Fruit fly (Drosophila melanogaster) whole organism: ENCODE results near the gene CG43438.

Experiments used
- CG8478 ChIP-seq: fragments of >200 bp; optimal IDR thresholded peaks from 2 replicates; lab custom pipeline; 2018; ENCODE audit warnings: inconsistent platforms
- Dll ChIP-seq: fragments of >200 bp; optimal IDR thresholded peaks from 2 replicates; lab custom pipeline; 2017
- EcR ChIP-seq, 2 experiments: fragments of >200 bp; optimal IDR thresholded peaks; 2 replicates each; lab custom pipeline; 2017; ENCODE audit warnings: missing biosample characterization in 2 of 2, missing genetic modification characterization in 2 of 2, missing genetic modification reagents in 2 of 2
- pan ChIP-seq: fragments of >200 bp; optimal IDR thresholded peaks from 2 replicates; lab custom pipeline; 2017
- psq ChIP-seq: fragments of >200 bp; optimal IDR thresholded peaks from 2 replicates; lab custom pipeline; 2017
- usp ChIP-seq: fragments of >200 bp; optimal IDR thresholded peaks from 2 replicates; lab custom pipeline; 2017; ENCODE audit warnings: missing biosample characterization, missing genetic modification characterization, mixed read lengths

The CG43438 gene

DNA sequence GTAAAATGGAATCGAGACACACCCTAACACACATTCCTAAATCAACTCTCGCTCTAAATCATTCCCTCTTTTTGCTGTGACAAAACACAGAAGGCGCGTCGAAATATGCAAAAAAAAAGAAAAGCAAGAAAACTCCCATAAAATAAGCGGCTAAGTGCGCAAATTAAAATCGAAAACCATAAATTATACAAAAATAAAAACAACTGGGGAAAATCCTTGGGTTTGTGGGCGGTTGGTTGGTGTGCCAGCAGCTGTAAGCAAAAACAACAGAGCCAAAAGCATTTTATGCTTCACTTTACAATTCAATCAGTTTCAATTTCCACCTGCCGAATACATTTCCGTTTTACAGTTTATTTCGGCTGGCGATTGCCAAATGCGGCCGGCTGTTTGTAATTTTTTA lies at the start of gene CG43438:
CG43438 (plus strand) TSS at position 301 of the 400 bp plus-strand sequence.
- TF ChIP-seq CG8478 (lab: Kevin White, UChicago) = no peak

DNA sequence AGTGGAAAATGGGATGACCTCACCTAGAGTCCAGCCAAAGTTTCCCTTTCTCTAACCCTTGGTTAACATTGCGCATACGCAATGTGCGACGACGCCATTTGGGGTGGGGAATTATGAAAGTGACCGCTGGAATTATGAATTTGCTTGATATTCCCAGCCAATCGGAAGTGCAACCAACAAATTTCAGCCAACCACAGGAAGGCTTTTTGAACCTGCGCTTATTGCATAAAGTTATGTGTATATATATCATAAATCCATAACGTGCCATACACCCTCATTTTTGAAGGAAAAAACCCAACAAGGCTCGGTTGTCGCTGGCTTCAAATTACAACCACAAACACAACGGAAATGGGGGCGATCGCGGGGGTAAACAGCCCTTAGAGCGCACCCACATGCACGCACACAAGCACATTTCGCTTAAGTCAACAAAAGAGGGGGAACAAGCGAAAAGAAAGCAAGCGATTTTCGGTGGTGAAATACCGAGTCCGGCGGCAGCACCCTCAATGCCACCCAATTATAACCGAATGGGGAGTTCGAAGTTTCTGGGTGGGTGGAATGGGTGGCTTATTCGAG lies 47.4 kb upstream of the CG43438 start:
- TF ChIP-seq EcR (GFP tag; optimal IDR thresholded peaks at IDR 0.05; lab: Kevin White, UChicago) = no peak

DNA sequence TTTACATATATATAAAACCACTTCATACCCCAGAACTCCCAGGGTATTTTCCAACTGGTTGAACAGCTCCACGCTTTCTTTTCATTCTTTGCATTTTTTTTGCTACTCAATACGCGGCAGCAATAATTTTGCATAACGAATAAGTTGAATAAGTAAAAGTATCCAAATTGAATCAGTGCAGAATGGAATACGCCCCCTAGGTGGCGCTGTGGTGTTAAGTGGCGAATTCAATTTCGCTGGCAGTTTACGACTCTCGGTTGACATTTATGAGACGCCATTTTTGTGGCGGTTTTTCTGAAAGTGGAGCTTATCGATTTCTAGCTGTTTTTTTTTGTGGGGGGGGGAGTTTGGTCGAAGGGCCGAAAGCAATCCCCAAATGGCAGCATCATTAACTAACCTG lies 42.0 kb upstream of the CG43438 start:
- TF ChIP-seq usp (no peak), Dll (lab: Kevin White, UChicago) (no peak), pan (lab: Kevin White, UChicago) (no peak), CG8478 (lab: Kevin White, UChicago) (no peak), EcR (GFP tag; optimal IDR thresholded peaks at IDR 0.05; lab: Kevin White, UChicago) (no peak), psq (lab: Kevin White, UChicago) (no peak)

DNA sequence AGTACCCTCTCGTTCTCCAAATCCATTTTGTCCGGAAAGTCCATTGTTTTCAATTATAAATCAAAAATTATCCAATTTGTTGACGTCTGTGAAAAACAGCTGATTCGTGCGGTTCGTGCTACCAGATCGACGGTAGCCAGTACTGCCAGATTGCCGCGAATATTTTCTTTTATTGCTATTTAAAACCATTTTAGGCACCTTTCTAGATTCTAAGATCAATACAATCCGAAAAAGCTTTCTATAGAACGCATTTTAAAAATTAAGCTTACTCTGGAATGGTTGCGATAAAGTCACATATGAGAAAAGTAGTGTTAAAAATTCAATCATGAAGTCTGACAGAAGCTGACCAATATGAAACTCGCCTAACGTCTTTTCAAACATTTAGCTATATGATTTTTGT lies 37.1 kb upstream of the CG43438 start, which contains the start of gene Cog8:
Cog8 (minus strand) TSS at position 110 of the 400 bp plus-strand sequence.
- TF ChIP-seq psq (lab: Kevin White, UChicago) (no peak), Dll (lab: Kevin White, UChicago) (no peak), pan (lab: Kevin White, UChicago) (no peak), CG8478 (lab: Kevin White, UChicago) (no peak), usp (no peak), EcR (GFP tag; optimal IDR thresholded peaks at IDR 0.05; lab: Kevin White, UChicago) (no peak)

DNA sequence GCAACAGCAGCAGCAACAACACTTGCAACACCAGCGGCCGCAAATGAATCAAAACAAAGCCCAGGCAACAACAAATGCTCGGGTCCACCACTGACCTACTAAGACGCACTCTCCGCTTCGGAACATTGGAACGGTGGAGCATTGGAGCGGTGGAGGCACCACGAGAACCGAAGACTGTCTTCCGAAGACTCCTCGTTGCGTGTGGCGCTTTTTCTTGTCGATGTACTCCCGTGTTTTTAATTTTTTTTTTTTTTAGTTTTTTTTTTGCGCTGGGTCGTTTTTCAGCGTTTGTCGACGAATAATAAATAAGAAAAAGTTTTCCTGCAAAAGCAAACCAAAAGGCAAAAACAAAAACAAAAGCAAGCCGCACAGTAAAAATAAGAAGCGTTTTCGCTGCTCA lies 35.3 kb upstream of the CG43438 start:
- TF ChIP-seq pan (lab: Kevin White, UChicago) (no peak), usp (no peak), EcR (GFP tag; optimal IDR thresholded peaks at IDR 0.05; lab: Kevin White, UChicago) (no peak), Dll (lab: Kevin White, UChicago) (no peak), CG8478 (lab: Kevin White, UChicago) (no peak), psq (lab: Kevin White, UChicago) (no peak)

DNA sequence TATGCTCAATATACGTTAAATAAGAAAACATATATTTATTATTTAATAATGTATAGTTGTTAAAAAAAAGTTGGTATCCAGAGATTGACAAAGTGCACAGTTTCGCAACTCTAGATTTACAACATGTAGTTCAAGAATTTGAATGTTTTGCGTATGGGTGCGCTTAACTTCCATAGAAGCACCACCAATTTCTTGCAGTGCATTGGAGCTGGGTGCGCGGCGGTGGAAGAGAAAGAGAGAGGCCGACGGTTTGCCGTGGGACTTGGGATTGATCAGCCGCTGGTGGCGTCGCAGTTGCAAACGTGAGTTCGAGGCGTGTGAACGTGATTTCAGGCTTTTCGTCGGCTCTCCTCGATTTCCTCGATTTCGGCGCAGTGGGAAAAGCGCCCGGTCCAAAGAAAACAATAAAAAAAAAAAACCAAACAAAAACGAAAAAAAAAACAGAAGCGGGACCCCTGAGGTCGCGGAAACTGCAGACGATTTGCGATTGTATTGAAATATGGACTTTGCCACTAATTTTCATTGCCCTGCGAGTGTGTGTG lies 34.4 kb upstream of the CG43438 start, which contains the start of gene spz4:
spz4 (plus strand) TSS at position 289 of the 542 bp plus-strand sequence.
- TF ChIP-seq psq (lab: Kevin White, UChicago) (no peak), CG8478 (lab: Kevin White, UChicago) (no peak), pan (lab: Kevin White, UChicago) (no peak), EcR (GFP tag; optimal IDR thresholded peaks at IDR 0.05; lab: Kevin White, UChicago) (no peak), Dll (lab: Kevin White, UChicago) (no peak), usp (no peak)

DNA sequence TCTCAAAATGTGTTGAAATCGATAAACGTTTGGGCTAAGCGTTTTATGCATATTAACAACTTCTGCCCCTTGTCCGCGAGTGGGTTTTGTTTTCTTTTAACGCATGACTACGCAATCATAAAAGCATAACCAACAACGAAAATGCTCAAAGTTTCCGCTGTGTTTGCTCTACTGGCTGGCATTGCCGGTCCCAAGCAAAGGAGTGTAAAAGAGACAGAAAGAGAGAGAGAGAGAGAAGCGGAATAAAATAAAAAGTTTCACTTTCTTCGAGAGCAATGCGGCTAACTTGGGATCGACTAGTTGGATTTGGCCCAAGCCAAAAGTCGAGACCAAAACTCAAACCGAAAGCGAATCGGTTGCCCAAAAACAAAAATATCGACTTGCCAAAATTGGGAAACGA lies 33.2 kb upstream of the CG43438 start:
- no peak for TF ChIP-seq usp

DNA sequence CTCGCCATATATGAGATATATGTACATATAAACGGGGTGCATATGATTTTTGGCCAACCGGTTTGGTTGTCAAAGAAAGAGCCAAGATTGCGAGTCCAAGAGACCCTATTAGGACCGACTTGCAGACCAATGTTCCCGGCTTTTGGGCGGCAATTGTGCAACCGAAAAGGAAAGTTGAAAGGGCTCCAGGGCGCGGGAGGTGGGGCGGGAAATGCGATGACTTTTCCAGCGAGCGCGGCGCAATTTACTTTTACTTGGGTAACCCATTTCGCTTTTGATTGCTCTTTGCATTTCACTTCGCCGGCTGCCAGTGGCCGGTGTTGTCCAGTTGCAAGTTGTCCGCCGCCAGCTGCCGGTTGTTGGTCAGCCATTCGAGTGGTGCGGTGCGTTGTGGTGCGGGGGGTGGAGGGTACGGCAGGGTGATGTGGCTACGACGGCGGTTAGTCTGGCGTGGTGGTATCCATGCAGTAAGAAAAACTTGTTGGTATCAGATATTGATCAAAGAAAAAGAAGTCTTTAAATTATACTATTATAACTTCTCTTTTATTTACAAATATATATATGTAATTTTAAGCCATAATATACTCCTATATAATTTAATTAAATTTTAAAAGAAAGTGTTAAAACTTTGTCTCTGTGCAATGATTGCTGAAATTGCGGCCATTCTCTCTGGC lies 30.9 kb upstream of the CG43438 start:
- no peak for TF ChIP-seq pan (lab: Kevin White, UChicago)
- peak; percentile 22 for TF ChIP-seq Dll (lab: Kevin White, UChicago)
- TF ChIP-seq psq (lab: Kevin White, UChicago) = no peak
- TF ChIP-seq usp = no peak
- TF ChIP-seq EcR (GFP tag; optimal IDR thresholded peaks at IDR 0.05; lab: Kevin White, UChicago) = no peak
- no peak for TF ChIP-seq CG8478 (lab: Kevin White, UChicago)

DNA sequence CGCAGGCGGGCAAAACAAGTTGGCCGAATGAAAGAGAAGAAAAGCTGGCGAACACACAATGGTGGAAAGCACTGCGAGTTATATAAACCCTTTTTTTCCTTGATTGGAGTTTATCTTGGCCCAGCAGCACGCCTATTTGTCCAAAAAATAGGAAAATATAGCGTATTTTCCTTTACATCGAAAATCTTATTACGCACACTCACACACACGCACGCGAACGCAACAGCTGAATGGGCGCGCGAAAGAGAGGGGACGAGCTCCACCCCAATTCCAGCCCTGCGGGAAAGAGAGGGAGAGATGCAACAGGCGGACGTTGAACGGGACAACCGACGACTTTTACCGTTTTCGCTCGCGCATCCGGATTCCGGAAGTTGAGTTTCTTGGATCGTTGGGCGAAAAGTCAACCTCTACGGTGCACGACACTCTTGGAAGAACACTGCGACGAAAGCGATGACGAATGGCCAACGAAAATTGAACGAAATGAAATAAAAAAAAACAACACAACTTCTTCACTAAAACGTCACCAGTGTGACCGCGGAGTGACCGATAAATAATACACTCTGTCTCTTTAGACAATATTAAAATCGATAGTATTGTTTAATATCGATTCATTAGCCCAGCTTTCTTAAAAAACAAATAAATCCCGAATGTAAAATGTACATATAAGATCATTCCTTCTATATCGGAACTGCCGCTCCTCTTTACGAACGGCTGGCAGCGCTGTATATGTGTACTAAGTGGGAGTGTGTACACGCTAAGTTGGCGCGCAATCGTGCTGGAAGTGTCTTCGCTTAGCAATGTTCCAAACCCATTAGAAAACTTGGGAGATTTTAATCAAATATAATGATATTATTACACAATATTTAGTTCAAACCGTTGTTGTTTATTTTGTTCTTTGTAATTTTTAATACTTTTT lies 19.2 kb upstream of the CG43438 start, which contains the start of the genes Dlg5 and CG4970:
Dlg5 (minus strand) TSS at position 556 of the 916 bp plus-strand sequence.
CG4970 (plus strand) TSS at position 866 of the 916 bp plus-strand sequence.
- TF ChIP-seq CG8478 (lab: Kevin White, UChicago) (peak; percentile 87), psq (lab: Kevin White, UChicago) (no peak), EcR (GFP tag; optimal IDR thresholded peaks at IDR 0.05; lab: Kevin White, UChicago) (no peak)

DNA sequence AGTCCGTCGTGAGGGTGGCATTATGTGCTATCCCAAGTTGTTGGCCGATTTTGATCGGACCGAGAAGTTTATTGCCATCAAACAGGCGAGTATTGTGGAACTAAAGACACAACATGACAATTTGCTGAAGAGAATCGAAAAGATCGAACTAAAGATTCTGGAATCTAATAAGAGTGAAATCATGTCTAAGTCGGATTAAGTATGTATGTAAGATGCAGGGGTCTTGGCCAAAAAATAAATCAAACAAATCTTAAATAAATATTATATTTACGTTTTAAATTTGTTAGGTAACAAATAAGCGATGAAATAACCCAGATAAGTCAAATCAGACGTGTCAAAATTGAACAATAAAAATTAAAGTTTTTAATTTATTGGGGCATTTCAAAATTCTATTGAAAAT lies 16.4 kb upstream of the CG43438 start, which contains the start of gene CG14929:
CG14929 (plus strand) TSS at position 301 of the 400 bp plus-strand sequence.
- TF ChIP-seq CG8478 (lab: Kevin White, UChicago) = no peak
- no peak for TF ChIP-seq usp
- TF ChIP-seq pan (lab: Kevin White, UChicago) = no peak
- TF ChIP-seq Dll (lab: Kevin White, UChicago) = no peak
- TF ChIP-seq psq (lab: Kevin White, UChicago) = no peak

DNA sequence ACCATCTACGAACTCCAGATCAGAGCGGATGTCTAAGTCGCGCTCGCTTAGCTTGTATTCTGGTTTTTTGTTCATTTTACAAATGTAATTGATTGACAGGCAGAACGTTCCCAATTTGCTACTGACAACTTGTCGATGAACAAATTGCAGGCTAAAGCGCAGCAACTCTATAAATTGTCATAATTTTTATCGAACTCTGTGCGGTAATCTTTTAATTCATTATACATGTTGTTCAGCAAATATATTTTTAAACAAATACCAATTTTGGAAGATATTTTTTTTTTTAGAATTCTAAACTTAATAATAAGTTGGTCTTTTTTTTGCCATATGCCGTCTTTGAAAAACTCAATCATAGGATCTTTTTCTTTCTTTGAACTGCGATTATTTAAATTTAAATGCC lies 14.8 kb upstream of the CG43438 start, which contains the start of gene CG14930:
CG14930 (minus strand) TSS at position 101 of the 400 bp plus-strand sequence.
- no peak for TF ChIP-seq pan (lab: Kevin White, UChicago)
- TF ChIP-seq CG8478 (lab: Kevin White, UChicago) = no peak
- no peak for TF ChIP-seq usp
- no peak for TF ChIP-seq psq (lab: Kevin White, UChicago)
- no peak for TF ChIP-seq Dll (lab: Kevin White, UChicago)
- no peak for TF ChIP-seq EcR (GFP tag; optimal IDR thresholded peaks at IDR 0.05; lab: Kevin White, UChicago)
